Worm (Caenorhabditis elegans): ENCODE results near the gene T19H12.15.

T19H12.15 gene

ce11 chrV:4865364-4865763, 13.8 kb downstream of the T19H12.15 start, which contains the start of gene srd-32:
Gene srd-32, plus strand, starts transcription at chrV:4865664.
- TF ChIP-seq cog-1 (tag; optimal IDR thresholded peaks at IDR 0.05) (no peak), med-1 (GFP tag; optimal IDR thresholded peaks at IDR 0.05; ENCODE audit: insufficient read depth) (no peak), ztf-29 (GFP tag; IDR thresholded peaks at IDR 0.05) (no peak), klf-2 (GFP tag; conservative IDR thresholded peaks at IDR 0.05) (no peak), flt-1 (GFP tag; IDR thresholded peaks at IDR 0.05) (no peak), ztf-23 (GFP tag; IDR thresholded peaks at IDR 0.05) (no peak), ref-1 (GFP tag; conservative IDR thresholded peaks at IDR 0.05) (no peak), T22C8.4 (GFP tag; IDR thresholded peaks at IDR 0.05) (no peak), tab-1 (GFP tag; IDR thresholded peaks at IDR 0.05) (no peak)

- TF ChIP-seq ztf-23 (GFP tag; IDR thresholded peaks at IDR 0.05) (no peak), ref-1 (GFP tag; conservative IDR thresholded peaks at IDR 0.05) (no peak), cog-1 (tag; optimal IDR thresholded peaks at IDR 0.05) (no peak), tab-1 (GFP tag; IDR thresholded peaks at IDR 0.05) (no peak)
Measured at ce11 chrV:4864330-4864729, 14.8 kb downstream of the T19H12.15 start.

- TF ChIP-seq klf-2 (GFP tag; conservative IDR thresholded peaks at IDR 0.05) (no peak), flt-1 (GFP tag; IDR thresholded peaks at IDR 0.05) (no peak)
Measured at ce11 chrV:4862737-4863136, 16.4 kb downstream of the T19H12.15 start, which contains the start of gene C37H5.13. Gene C37H5.13, minus strand, starts transcription at chrV:4862965.

- TF ChIP-seq ref-1 (GFP tag; conservative IDR thresholded peaks at IDR 0.05) = no peak
- TF ChIP-seq klf-2 (GFP tag; conservative IDR thresholded peaks at IDR 0.05) = no peak
- no peak for TF ChIP-seq tab-1 (GFP tag; IDR thresholded peaks at IDR 0.05)
Measured at ce11 chrV:4860525-4860924, 18.6 kb downstream of the T19H12.15 start.

- TF ChIP-seq klf-2 (GFP tag; conservative IDR thresholded peaks at IDR 0.05) (no peak), med-1 (GFP tag; optimal IDR thresholded peaks at IDR 0.05; ENCODE audit: insufficient read depth) (no peak), ref-1 (GFP tag; conservative IDR thresholded peaks at IDR 0.05) (no peak), cog-1 (tag; optimal IDR thresholded peaks at IDR 0.05) (no peak), flt-1 (GFP tag; IDR thresholded peaks at IDR 0.05) (no peak), ztf-29 (GFP tag; IDR thresholded peaks at IDR 0.05) (no peak), T22C8.4 (GFP tag; IDR thresholded peaks at IDR 0.05) (no peak), ztf-23 (GFP tag; IDR thresholded peaks at IDR 0.05) (no peak), tab-1 (GFP tag; IDR thresholded peaks at IDR 0.05) (no peak)
Measured at ce11 chrV:4857561-4857960, 21.6 kb downstream of the T19H12.15 start.

- no peak for TF ChIP-seq tab-1 (GFP tag; IDR thresholded peaks at IDR 0.05)
- TF ChIP-seq med-1 (GFP tag; optimal IDR thresholded peaks at IDR 0.05; ENCODE audit: insufficient read depth) = no peak
- TF ChIP-seq ztf-23 (GFP tag; IDR thresholded peaks at IDR 0.05) = no peak
- TF ChIP-seq T22C8.4 (GFP tag; IDR thresholded peaks at IDR 0.05) = no peak
- TF ChIP-seq flt-1 (GFP tag; IDR thresholded peaks at IDR 0.05) = no peak
- TF ChIP-seq cog-1 (tag; optimal IDR thresholded peaks at IDR 0.05) = no peak
- TF ChIP-seq ztf-29 (GFP tag; IDR thresholded peaks at IDR 0.05) = no peak
- no peak for TF ChIP-seq ref-1 (GFP tag; conservative IDR thresholded peaks at IDR 0.05)
- TF ChIP-seq klf-2 (GFP tag; conservative IDR thresholded peaks at IDR 0.05) = no peak
Measured at ce11 chrV:4851969-4852368, 27.2 kb downstream of the T19H12.15 start.

- TF ChIP-seq klf-2 (GFP tag; conservative IDR thresholded peaks at IDR 0.05) (no peak), tab-1 (GFP tag; IDR thresholded peaks at IDR 0.05) (no peak), ztf-23 (GFP tag; IDR thresholded peaks at IDR 0.05) (no peak), flt-1 (GFP tag; IDR thresholded peaks at IDR 0.05) (no peak), ztf-29 (GFP tag; IDR thresholded peaks at IDR 0.05) (no peak), cog-1 (tag; optimal IDR thresholded peaks at IDR 0.05) (no peak), T22C8.4 (GFP tag; IDR thresholded peaks at IDR 0.05) (no peak), ref-1 (GFP tag; conservative IDR thresholded peaks at IDR 0.05) (no peak), med-1 (GFP tag; optimal IDR thresholded peaks at IDR 0.05; ENCODE audit: insufficient read depth) (no peak)
Measured at ce11 chrV:4851138-4851537, 28.0 kb downstream of the T19H12.15 start, which contains the start of gene nex-4. Gene nex-4, plus strand, starts transcription at chrV:4851438.

ce11 chrV:4850446-4850845, 28.7 kb downstream of the T19H12.15 start:
- TF ChIP-seq med-1 (GFP tag; optimal IDR thresholded peaks at IDR 0.05; ENCODE audit: insufficient read depth) (no peak), ztf-23 (GFP tag; IDR thresholded peaks at IDR 0.05) (no peak), ref-1 (GFP tag; conservative IDR thresholded peaks at IDR 0.05) (no peak), tab-1 (GFP tag; IDR thresholded peaks at IDR 0.05) (no peak), klf-2 (GFP tag; conservative IDR thresholded peaks at IDR 0.05) (no peak), ztf-29 (GFP tag; IDR thresholded peaks at IDR 0.05) (no peak), cog-1 (tag; optimal IDR thresholded peaks at IDR 0.05) (no peak), T22C8.4 (GFP tag; IDR thresholded peaks at IDR 0.05) (no peak)

- no peak for TF ChIP-seq tab-1 (GFP tag; IDR thresholded peaks at IDR 0.05)
- no peak for TF ChIP-seq med-1 (GFP tag; optimal IDR thresholded peaks at IDR 0.05; ENCODE audit: insufficient read depth)
- TF ChIP-seq ref-1 (GFP tag; conservative IDR thresholded peaks at IDR 0.05) = no peak
- TF ChIP-seq ztf-23 (GFP tag; IDR thresholded peaks at IDR 0.05) = no peak
- no peak for TF ChIP-seq klf-2 (GFP tag; conservative IDR thresholded peaks at IDR 0.05)
- TF ChIP-seq cog-1 (tag; optimal IDR thresholded peaks at IDR 0.05) = no peak
Measured at ce11 chrV:4847424-4847823, 31.7 kb downstream of the T19H12.15 start, which contains the start of gene abhd-5.1. Gene abhd-5.1, plus strand, starts transcription at chrV:4847653.

- TF ChIP-seq cog-1 (tag; optimal IDR thresholded peaks at IDR 0.05) (no peak), flt-1 (GFP tag; IDR thresholded peaks at IDR 0.05) (no peak), med-1 (GFP tag; optimal IDR thresholded peaks at IDR 0.05; ENCODE audit: insufficient read depth) (no peak), T22C8.4 (GFP tag; IDR thresholded peaks at IDR 0.05) (no peak), ref-1 (GFP tag; conservative IDR thresholded peaks at IDR 0.05) (no peak), ztf-23 (GFP tag; IDR thresholded peaks at IDR 0.05) (no peak), ztf-29 (GFP tag; IDR thresholded peaks at IDR 0.05) (no peak), klf-2 (GFP tag; conservative IDR thresholded peaks at IDR 0.05) (no peak), tab-1 (GFP tag; IDR thresholded peaks at IDR 0.05) (no peak)
Measured at ce11 chrV:4846507-4846906, 32.6 kb downstream of the T19H12.15 start.

Measured in whole organism, midembryonic.